Worm (Caenorhabditis elegans) whole organism, late embryonic: ENCODE results near the gene gsp-1.

Source experiments
- C08G9.2 ChIP-seq: sonication (generic microtip); optimal IDR thresholded peaks from 2 replicates; lab custom pipeline; 2016; ENCODE audit warnings: mild to moderate bottlenecking, missing genetic modification characterization, moderate library complexity, missing compliant biosample characterization
- C38D4.7 ChIP-seq: fragments of 200-800 bp; sonication (Bioruptor generic); optimal IDR thresholded peaks from 2 replicates; lab custom pipeline; 2018; ENCODE audit warnings: mild to moderate bottlenecking, missing genetic modification characterization, moderate library complexity, missing compliant biosample characterization
- K02D7.2 ChIP-seq: sonication (generic microtip); optimal IDR thresholded peaks from 2 replicates; lab custom pipeline; 2017; ENCODE audit warnings: mild to moderate bottlenecking, missing genetic modification characterization, missing compliant biosample characterization
- T23F11.4 ChIP-seq: fragments of 200-800 bp; sonication (Bioruptor generic); optimal IDR thresholded peaks from 2 replicates; lab custom pipeline; 2018; ENCODE audit warnings: mild to moderate bottlenecking, missing genetic modification characterization, missing compliant biosample characterization
- ceh-18 ChIP-seq: sonication (generic microtip); optimal IDR thresholded peaks from 2 replicates; lab custom pipeline; 2016; ENCODE audit warnings: missing genetic modification characterization, missing compliant biosample characterization
- ceh-22 ChIP-seq: sonication (generic microtip); optimal IDR thresholded peaks from 2 replicates; lab custom pipeline; 2017; ENCODE audit warnings: missing biosample characterization, missing genetic modification characterization
- ceh-24 ChIP-seq: sonication (generic microtip); optimal IDR thresholded peaks from 2 replicates; lab custom pipeline; 2016; ENCODE audit warnings: mild to moderate bottlenecking, missing genetic modification characterization, missing compliant biosample characterization
- ceh-30 ChIP-seq: fragments of 150-350 bp; optimal IDR thresholded peaks from 2 replicates; lab custom pipeline; 2014; ENCODE audit warnings: missing biosample characterization, missing genetic modification characterization
- ceh-34 ChIP-seq: sonication (generic microtip); optimal IDR thresholded peaks from 2 replicates; lab custom pipeline; 2016; ENCODE audit warnings: mild to moderate bottlenecking, missing genetic modification characterization, missing compliant biosample characterization
- ceh-6 ChIP-seq: fragments of 200-800 bp; sonication (Bioruptor generic); optimal IDR thresholded peaks from 2 replicates; lab custom pipeline; 2018; ENCODE audit warnings: mild to moderate bottlenecking, missing genetic modification characterization, missing compliant biosample characterization
- che-1 ChIP-seq: sonication (generic microtip); optimal IDR thresholded peaks from 2 replicates; lab custom pipeline; 2016; ENCODE audit warnings: mild to moderate bottlenecking, missing genetic modification characterization, missing compliant biosample characterization
- dmd-4 ChIP-seq: sonication (generic microtip); optimal IDR thresholded peaks from 2 replicates; lab custom pipeline; 2016; ENCODE audit warnings: borderline replicate concordance, missing genetic modification characterization, missing compliant biosample characterization
- dve-1 ChIP-seq: sonication (generic microtip); optimal IDR thresholded peaks from 2 replicates; lab custom pipeline; 2017; ENCODE audit warnings: antibody characterized with exemption, mild to moderate bottlenecking, missing genetic modification characterization, missing compliant biosample characterization
- elt-2 ChIP-seq: sonication (generic microtip); optimal IDR thresholded peaks from 2 replicates; lab custom pipeline; 2016; ENCODE audit warnings: missing genetic modification reagents, missing genetic modification characterization, missing compliant biosample characterization
- elt-4 ChIP-seq: sonication (generic microtip); optimal IDR thresholded peaks from 2 replicates; lab custom pipeline; 2016; ENCODE audit warnings: missing genetic modification characterization, missing compliant biosample characterization
- fax-1 ChIP-seq: sonication (generic microtip); optimal IDR thresholded peaks from 2 replicates; lab custom pipeline; 2016; ENCODE audit warnings: missing genotype, missing genetic modification characterization, missing compliant biosample characterization
- fkh-10 ChIP-seq: fragments of 150-350 bp; optimal IDR thresholded peaks from 2 replicates; lab custom pipeline; 2014; ENCODE audit warnings: missing biosample characterization, missing genetic modification reagents, missing genetic modification characterization
- fkh-6 ChIP-seq: sonication (generic microtip); optimal IDR thresholded peaks from 2 replicates; lab custom pipeline; 2016; ENCODE audit warnings: missing genetic modification characterization, missing compliant biosample characterization
- hlh-13 ChIP-seq: fragments of 200-800 bp; sonication (Bioruptor generic); optimal IDR thresholded peaks from 2 replicates; lab custom pipeline; 2018; ENCODE audit warnings: mild to moderate bottlenecking, missing genetic modification characterization, missing compliant biosample characterization
- hlh-15 ChIP-seq: sonication (generic microtip); optimal IDR thresholded peaks from 2 replicates; lab custom pipeline; 2016; ENCODE audit warnings: missing genetic modification characterization, missing compliant biosample characterization
- hlh-30 ChIP-seq: sonication (generic microtip); optimal IDR thresholded peaks from 2 replicates; lab custom pipeline; 2017; ENCODE audit warnings: antibody characterized with exemption, missing genetic modification characterization, missing compliant biosample characterization; ENCODE audit not compliant: insufficient read depth
- hlh-6 ChIP-seq: sonication (generic microtip); optimal IDR thresholded peaks from 2 replicates; lab custom pipeline; 2016; ENCODE audit warnings: missing genotype, missing genetic modification characterization, missing compliant biosample characterization
- lim-6 ChIP-seq: sonication (generic microtip); optimal IDR thresholded peaks from 2 replicates; lab custom pipeline; 2016; ENCODE audit warnings: missing genetic modification characterization, missing compliant biosample characterization
- nhr-11 ChIP-seq: fragments of 150-350 bp; optimal IDR thresholded peaks from 2 replicates; lab custom pipeline; 2014; ENCODE audit warnings: missing biosample characterization, missing genetic modification characterization
- nhr-232 ChIP-seq: sonication (generic microtip); optimal IDR thresholded peaks from 2 replicates; lab custom pipeline; 2016; ENCODE audit warnings: missing genetic modification characterization, missing compliant biosample characterization
- odd-2 ChIP-seq: sonication (generic microtip); optimal IDR thresholded peaks from 2 replicates; lab custom pipeline; 2017; ENCODE audit warnings: antibody characterized with exemption, mild to moderate bottlenecking, missing genetic modification characterization, missing compliant biosample characterization
- pat-9 ChIP-seq: fragments of 200-800 bp; sonication (Bioruptor generic); optimal IDR thresholded peaks from 2 replicates; lab custom pipeline; 2018; ENCODE audit warnings: mild to moderate bottlenecking, missing genetic modification characterization, moderate library complexity, missing compliant biosample characterization
- pax-1 ChIP-seq: fragments of 150-350 bp; optimal IDR thresholded peaks from 2 replicates; lab custom pipeline; 2014; ENCODE audit warnings: missing biosample characterization, missing genetic modification characterization
- pha-4 ChIP-seq: fragments of 150-350 bp; optimal IDR thresholded peaks from 2 replicates; lab custom pipeline; 2018; ENCODE audit warnings: missing biosample characterization, missing genetic modification reagents, missing genetic modification characterization
- pqm-1 ChIP-seq: sonication (generic microtip); optimal IDR thresholded peaks from 2 replicates; lab custom pipeline; 2016; ENCODE audit warnings: missing genetic modification characterization, missing compliant biosample characterization
- ref-2 ChIP-seq: sonication (generic microtip); optimal IDR thresholded peaks from 2 replicates; lab custom pipeline; 2016; ENCODE audit warnings: missing genetic modification characterization, missing compliant biosample characterization
- rnt-1 ChIP-seq: sonication (generic microtip); optimal IDR thresholded peaks from 2 replicates; lab custom pipeline; 2016; ENCODE audit warnings: missing genetic modification characterization, missing compliant biosample characterization
- sdc-2 ChIP-seq: sonication (generic microtip); optimal IDR thresholded peaks from 2 replicates; lab custom pipeline; 2016; ENCODE audit warnings: missing genotype, missing genetic modification characterization, missing compliant biosample characterization
- sox-2 ChIP-seq: fragments of 200-800 bp; sonication (Bioruptor generic); IDR thresholded peaks from 2 replicates; pipeline ENCODE4 v1.3.6; 2022; ENCODE audit warnings: missing genetic modification reagents, missing genetic modification characterization, missing compliant biosample characterization
- syd-9 ChIP-seq: sonication (generic microtip); optimal IDR thresholded peaks from 2 replicates; lab custom pipeline; 2016; ENCODE audit warnings: mild to moderate bottlenecking, missing genetic modification characterization, moderate library complexity, missing compliant biosample characterization
- ttx-3 ChIP-seq: sonication (generic microtip); optimal IDR thresholded peaks from 2 replicates; lab custom pipeline; 2016; ENCODE audit warnings: missing genetic modification reagents, missing genetic modification characterization, missing compliant biosample characterization
- unc-42 ChIP-seq: sonication (generic microtip); optimal IDR thresholded peaks from 2 replicates; lab custom pipeline; 2016; ENCODE audit warnings: missing genotype, missing genetic modification characterization, missing compliant biosample characterization
- unc-55 ChIP-seq: sonication (generic microtip); optimal IDR thresholded peaks from 2 replicates; lab custom pipeline; 2017; ENCODE audit warnings: missing biosample characterization, missing genetic modification reagents, missing genetic modification characterization
- unc-86 ChIP-seq: sonication (generic microtip); optimal IDR thresholded peaks from 2 replicates; lab custom pipeline; 2016; ENCODE audit warnings: missing genetic modification characterization, missing compliant biosample characterization

Gene gsp-1

ce11 chrV:10722595-10722994 lies 40.4 kb downstream of the gsp-1 start:
- TF ChIP-seq hlh-30 (tag; lab: Kevin White, UChicago): peak; percentile 42
- no peak for TF ChIP-seq unc-42 (tag; lab: Kevin White, UChicago)

- no peak for TF ChIP-seq pat-9 (tag; lab: Kevin White, UChicago)
- TF ChIP-seq odd-2 (tag; lab: Kevin White, UChicago): no peak
- TF ChIP-seq hlh-30 (tag; lab: Kevin White, UChicago): peak; percentile 59
- TF ChIP-seq fkh-10 (GFP tag; lab: Kevin White, UChicago): no peak
- TF ChIP-seq fax-1 (tag; lab: Kevin White, UChicago): no peak
Observed at ce11 chrV:10723181-10723580, 41.0 kb downstream of the gsp-1 start.

- TF ChIP-seq dve-1 (tag; lab: Kevin White, UChicago) (no peak), pqm-1 (tag; lab: Kevin White, UChicago) (no peak), C38D4.7 (GFP tag; lab: Kevin White, UChicago) (no peak), ceh-34 (tag; lab: Kevin White, UChicago) (peak; percentile 22)
Observed at ce11 chrV:10723583-10723982, 41.4 kb downstream of the gsp-1 start.

ce11 chrV:10724472-10724871 lies 42.2 kb downstream of the gsp-1 start:
- TF ChIP-seq nhr-232 (tag; lab: Kevin White, UChicago) (no peak), unc-86 (tag; lab: Kevin White, UChicago) (no peak), ceh-24 (tag; lab: Kevin White, UChicago) (no peak), fax-1 (tag; lab: Kevin White, UChicago) (no peak), unc-55 (GFP tag; lab: Kevin White, UChicago) (no peak), ceh-6 (no peak), T23F11.4 (GFP tag; lab: Kevin White, UChicago) (no peak), syd-9 (tag; lab: Kevin White, UChicago) (no peak), ceh-30 (tag; lab: Kevin White, UChicago) (no peak), hlh-13 (GFP tag; lab: Kevin White, UChicago) (no peak), C38D4.7 (GFP tag; lab: Kevin White, UChicago) (no peak), rnt-1 (tag; lab: Kevin White, UChicago) (no peak), ceh-22 (tag; lab: Kevin White, UChicago) (no peak), fkh-10 (GFP tag; lab: Kevin White, UChicago) (no peak)

ce11 chrV:10725424-10725951 lies 43.3 kb downstream of the gsp-1 start:
- TF ChIP-seq hlh-6 (tag; lab: Kevin White, UChicago) (no peak), ref-2 (tag; lab: Kevin White, UChicago) (no peak), hlh-13 (GFP tag; lab: Kevin White, UChicago) (no peak), dve-1 (tag; lab: Kevin White, UChicago) (no peak), che-1 (tag; lab: Kevin White, UChicago) (no peak)

ce11 chrV:10726691-10727090 lies 44.5 kb downstream of the gsp-1 start:
- TF ChIP-seq hlh-30 (tag; lab: Kevin White, UChicago): no peak
- TF ChIP-seq ceh-18 (tag; lab: Kevin White, UChicago): no peak
- no peak for TF ChIP-seq pha-4 (tag; lab: Kevin White, UChicago)
- peak; percentile 88 for TF ChIP-seq elt-2 (tag; lab: Kevin White, UChicago)

- TF ChIP-seq ttx-3 (tag; lab: Kevin White, UChicago): no peak
- no peak for TF ChIP-seq K02D7.2 (tag; lab: Kevin White, UChicago)
- TF ChIP-seq nhr-11: no peak
- TF ChIP-seq hlh-15 (tag; lab: Kevin White, UChicago): no peak
- TF ChIP-seq pax-1 (tag; lab: Kevin White, UChicago): no peak
- no peak for TF ChIP-seq lim-6 (tag; lab: Kevin White, UChicago)
- no peak for TF ChIP-seq sdc-2 (tag; lab: Kevin White, UChicago)
- no peak for TF ChIP-seq unc-86 (tag; lab: Kevin White, UChicago)
- peak; percentile 19 for TF ChIP-seq rnt-1 (tag; lab: Kevin White, UChicago)
- no peak for TF ChIP-seq fkh-6 (tag; lab: Kevin White, UChicago)
- no peak for TF ChIP-seq odd-2 (tag; lab: Kevin White, UChicago)
- TF ChIP-seq dmd-4 (tag; lab: Kevin White, UChicago): no peak
- TF ChIP-seq ceh-18 (tag; lab: Kevin White, UChicago): peak; percentile 73
- no peak for TF ChIP-seq pat-9 (tag; lab: Kevin White, UChicago)
- TF ChIP-seq elt-4 (tag; lab: Kevin White, UChicago): no peak
- no peak for TF ChIP-seq sox-2
- TF ChIP-seq C08G9.2 (tag; lab: Kevin White, UChicago): no peak
Observed at ce11 chrV:10727651-10728050, 45.4 kb downstream of the gsp-1 start.
